Fruit fly (Drosophila melanogaster): ENCODE data around the gene mRpL11.

The mRpL11 gene

dm6 chr3R:14469724-14470123, 41.9 kb upstream of the mRpL11 start (continued):
- TF ChIP-seq aop (GFP tag; IDR thresholded peaks at IDR 0.05) (no peak), Myb (GFP tag; optimal IDR thresholded peaks at IDR 0.05) (no peak), Kr (GFP tag; optimal IDR thresholded peaks at IDR 0.05) (peak; percentile 11), Lhr (GFP tag; optimal IDR thresholded peaks at IDR 0.05) (peak; percentile 34), CG4424 (GFP tag; optimal IDR thresholded peaks at IDR 0.05) (peak; percentile 69), CG10979 (tag; optimal IDR thresholded peaks at IDR 0.05) (peak; percentile 88), CG2678 (tag; optimal IDR thresholded peaks at IDR 0.05) (peak; percentile 70), CG17568 (GFP tag; optimal IDR thresholded peaks at IDR 0.05) (peak; percentile 13), Rfx (GFP tag; IDR thresholded peaks at IDR 0.05) (0 out of 2 replicates have a peak, but pooled peaks have one; percentile 16), nau (GFP tag; optimal IDR thresholded peaks at IDR 0.05) (peak; percentile 23), Fer1 (GFP tag; optimal IDR thresholded peaks at IDR 0.05) (peak; percentile 33), CG4282 (GFP tag; optimal IDR thresholded peaks at IDR 0.05) (no peak), Optix (GFP tag; IDR thresholded peaks at IDR 0.05) (no peak), ac (GFP tag; optimal IDR thresholded peaks at IDR 0.05) (no peak), ato (GFP tag; IDR thresholded peaks at IDR 0.05; ENCODE audit: partially characterized antibody) (no peak), Chrac-16 (GFP tag; optimal IDR thresholded peaks at IDR 0.05) (peak; percentile 64), CG4360 (GFP tag; IDR thresholded peaks at IDR 0.05) (peak; percentile 38), unc-4 (GFP tag; IDR thresholded peaks at IDR 0.05; ENCODE audit: partially characterized antibody) (no peak), Tbp (GFP tag; optimal IDR thresholded peaks at IDR 0.05) (no peak), Mes4 (GFP tag; optimal IDR thresholded peaks at IDR 0.05) (no peak), en (GFP tag; optimal IDR thresholded peaks at IDR 0.05) (no peak), dysf (GFP tag; IDR thresholded peaks at IDR 0.05) (peak; percentile 58; the same call in 2 of the 3 replicates), HLHmδ (GFP tag; optimal IDR thresholded peaks at IDR 0.05) (no peak), lmd (GFP tag; IDR thresholded peaks at IDR 0.05) (peak; percentile 68), ken (GFP tag; IDR thresholded peaks at IDR 0.05) (no peak), klu (GFP tag; IDR thresholded peaks at IDR 0.05) (no peak), mld (GFP tag; IDR thresholded peaks at IDR 0.05; ENCODE audit: partially characterized antibody) (no peak), CG4820 (GFP tag; optimal IDR thresholded peaks at IDR 0.05) (peak; percentile 68), dpn (GFP tag; optimal IDR thresholded peaks at IDR 0.05) (peak; percentile 4 to 39), hbn (GFP tag; IDR thresholded peaks at IDR 0.05; ENCODE audit: partially characterized antibody) (no peak), CG9609 (GFP tag; optimal IDR thresholded peaks at IDR 0.05) (no peak), gfzf (GFP tag; optimal IDR thresholded peaks at IDR 0.05) (no peak), CG18476 (GFP tag; optimal IDR thresholded peaks at IDR 0.05) (peak; percentile 28), sisA (GFP tag; IDR thresholded peaks at IDR 0.05) (peak; percentile 45; the same call in 1 of the 2 replicates), CG2202 (tag; optimal IDR thresholded peaks at IDR 0.05) (peak; percentile 65), CG12104 (GFP tag; optimal IDR thresholded peaks at IDR 0.05) (peak; percentile 37), mam (GFP tag; optimal IDR thresholded peaks at IDR 0.05) (no peak), slou (GFP tag; optimal IDR thresholded peaks at IDR 0.05) (no peak), CG9727 (GFP tag; optimal IDR thresholded peaks at IDR 0.05) (peak; percentile 72), CG1603 (tag; optimal IDR thresholded peaks at IDR 0.05) (peak; percentile 47), Sry-β (GFP tag; optimal IDR thresholded peaks at IDR 0.05) (no peak), zen (tag; optimal IDR thresholded peaks at IDR 0.05) (peak; percentile 71), Sin3A (optimal IDR thresholded peaks at IDR 0.05) (no peak), CG2129 (GFP tag; IDR thresholded peaks at IDR 0.05; ENCODE audit: partially characterized antibody) (no peak), chn (GFP tag; optimal IDR thresholded peaks at IDR 0.05) (peak; percentile 39), CG15479 (GFP tag; optimal IDR thresholded peaks at IDR 0.05) (no peak), Ets65A (GFP tag) (peak; percentile 7), Trl (optimal IDR thresholded peaks at IDR 0.05) (no peak), Trl (GFP tag; optimal IDR thresholded peaks at IDR 0.05) (no peak), CG9817 (tag; optimal IDR thresholded peaks at IDR 0.05) (peak; percentile 7), CG2199 (GFP tag; IDR thresholded peaks at IDR 0.05) (peak; percentile 25; the same call in 1 of the 3 replicates), CG1024 (GFP tag; IDR thresholded peaks at IDR 0.05) (peak; percentile 44; the same call in 1 of the 2 replicates)

Data from whole organism, embryonic.